Worm (Caenorhabditis elegans) whole organism, L4 larva: ENCODE results near the gene C10C6.13.

ENCODE experiments used
- F10B5.3 ChIP-seq: sonication (generic microtip); optimal IDR thresholded peaks from 2 replicates; lab custom pipeline; 2016; ENCODE audit warnings: mild to moderate bottlenecking, missing genetic modification characterization, missing compliant biosample characterization
- F37D6.2 ChIP-seq: sonication (generic microtip); optimal IDR thresholded peaks from 2 replicates; lab custom pipeline; 2016; ENCODE audit warnings: mild to moderate bottlenecking, missing genetic modification characterization, missing compliant biosample characterization
- F49E8.2 ChIP-seq: sonication (generic microtip); optimal IDR thresholded peaks from 2 replicates; lab custom pipeline; 2016; ENCODE audit warnings: missing compliant biosample characterization, mild to moderate bottlenecking, missing genetic modification characterization, borderline replicate concordance
- R02D3.7 ChIP-seq: fragments of 150-350 bp; sonication (generic microtip); optimal IDR thresholded peaks from 3 replicates; lab custom pipeline; 2014; ENCODE audit warnings: missing biosample characterization, missing genetic modification characterization
- T20F7.1 ChIP-seq: fragments of 200-800 bp; sonication (Bioruptor generic); optimal IDR thresholded peaks from 2 replicates; lab custom pipeline; 2018; ENCODE audit warnings: mild to moderate bottlenecking, missing genetic modification characterization, missing compliant biosample characterization
- T26A8.4 ChIP-seq: fragments of 200-800 bp; sonication (Bioruptor generic); IDR thresholded peaks from 2 replicates; pipeline ENCODE4 v1.3.6; 2022; ENCODE audit warnings: missing genetic modification characterization, missing compliant biosample characterization
- aly-2 ChIP-seq: sonication (generic microtip); optimal IDR thresholded peaks from 2 replicates; lab custom pipeline; 2018; ENCODE audit warnings: missing biosample characterization, missing genetic modification characterization
- arid-1 ChIP-seq: fragments of 200-800 bp; sonication (Bioruptor generic); conservative IDR thresholded peaks from 2 replicates; pipeline ENCODE4 v1.3.6; 2022; ENCODE audit warnings: missing genetic modification reagents, missing genetic modification characterization, missing compliant biosample characterization
- ceh-28 ChIP-seq: fragments of 150-350 bp; optimal IDR thresholded peaks from 2 replicates; lab custom pipeline; 2014; ENCODE audit warnings: missing biosample characterization, missing genetic modification reagents, missing genetic modification characterization
- ceh-32 ChIP-seq: sonication (generic microtip); optimal IDR thresholded peaks from 2 replicates; lab custom pipeline; 2016; ENCODE audit warnings: mild to moderate bottlenecking, missing genetic modification characterization, missing compliant biosample characterization; ENCODE audit not compliant: poor library complexity
- ceh-44 ChIP-seq: fragments of 200-800 bp; sonication (Bioruptor generic); IDR thresholded peaks from 2 replicates; pipeline ENCODE4 v1.3.6; 2022; ENCODE audit warnings: missing genetic modification reagents, missing genetic modification characterization, missing compliant biosample characterization
- ces-1 ChIP-seq: fragments of 150-350 bp; sonication (generic microtip); optimal IDR thresholded peaks from 4 replicates; lab custom pipeline; 2014; ENCODE audit warnings: missing biosample characterization, missing genetic modification reagents, missing genetic modification characterization
- cey-2 ChIP-seq: sonication (generic microtip); optimal IDR thresholded peaks from 3 replicates; lab custom pipeline; 2017; ENCODE audit warnings: missing genetic modification characterization, mild to moderate bottlenecking, missing compliant biosample characterization, antibody characterized with exemption, borderline replicate concordance; ENCODE audit not compliant: insufficient read depth
- ctbp-1 ChIP-seq: fragments of 200-800 bp; sonication (Bioruptor generic); IDR thresholded peaks from 2 replicates; pipeline ENCODE4 v1.3.6; 2022; ENCODE audit warnings: missing genetic modification reagents, missing genetic modification characterization, missing compliant biosample characterization
- daf-16 ChIP-seq, 3 experiments: sonication (generic microtip); optimal IDR thresholded peaks; 2 replicates each; lab custom pipeline; 2016 to 2017; ENCODE audit warnings: missing genetic modification characterization in 3 of 3, missing genetic modification reagents in 3 of 3, mild to moderate bottlenecking in 2 of 3, missing compliant biosample characterization in 2 of 3, missing biosample characterization in 1 of 3, moderate library complexity in 1 of 3
- daf-8 ChIP-seq: fragments of 200-800 bp; sonication (Bioruptor generic); IDR thresholded peaks from 2 replicates; pipeline ENCODE4 v1.3.6; 2022; ENCODE audit warnings: missing genetic modification characterization, missing compliant biosample characterization
- dmd-6 ChIP-seq: fragments of 200-800 bp; sonication (Bioruptor generic); IDR thresholded peaks from 2 replicates; pipeline ENCODE4 v1.3.6; 2022; ENCODE audit warnings: missing genetic modification reagents, missing genetic modification characterization, missing compliant biosample characterization
- duxl-1 ChIP-seq: sonication (generic microtip); optimal IDR thresholded peaks from 2 replicates; lab custom pipeline; 2016; ENCODE audit warnings: mild to moderate bottlenecking, missing genetic modification characterization, moderate library complexity, missing compliant biosample characterization; ENCODE audit not compliant: poor library complexity
- egl-43 ChIP-seq: fragments of 200-800 bp; sonication (Bioruptor generic); IDR thresholded peaks from 2 replicates; pipeline ENCODE4 v1.3.6; 2022; ENCODE audit warnings: missing genetic modification reagents, missing genetic modification characterization, missing compliant biosample characterization
- gei-8 ChIP-seq: fragments of 200-800 bp; sonication (Bioruptor generic); optimal IDR thresholded peaks from 2 replicates; lab custom pipeline; 2018; ENCODE audit warnings: mild to moderate bottlenecking, missing genetic modification characterization, missing compliant biosample characterization
- hlh-11 ChIP-seq: fragments of 200-800 bp; sonication (Bioruptor generic); optimal IDR thresholded peaks from 2 replicates; lab custom pipeline; 2018; ENCODE audit warnings: mild to moderate bottlenecking, missing genetic modification characterization, missing compliant biosample characterization
- hlh-30 ChIP-seq: sonication (generic microtip); optimal IDR thresholded peaks from 2 replicates; lab custom pipeline; 2017; ENCODE audit warnings: antibody characterized with exemption, mild to moderate bottlenecking, missing genetic modification characterization, missing compliant biosample characterization; ENCODE audit not compliant: insufficient read depth
- lim-7 ChIP-seq: fragments of 200-800 bp; sonication (Bioruptor generic); IDR thresholded peaks from 2 replicates; pipeline ENCODE4 v1.3.6; 2022; ENCODE audit warnings: missing genetic modification characterization, missing compliant biosample characterization
- lin-13 ChIP-seq: fragments of 150-350 bp; optimal IDR thresholded peaks from 2 replicates; lab custom pipeline; 2014; ENCODE audit warnings: missing biosample characterization, missing genetic modification reagents, missing genetic modification characterization
- lin-15B ChIP-seq: fragments of 150-350 bp; sonication (generic microtip); optimal IDR thresholded peaks from 3 replicates; lab custom pipeline; 2014; ENCODE audit warnings: missing biosample characterization, missing genetic modification characterization
- lsy-2 ChIP-seq, 2 experiments: fragments of 150-350 bp in 1 of 2; sonication (generic microtip) in 1 of 2; optimal IDR thresholded peaks; 2 replicates each; lab custom pipeline; 2014 to 2017; ENCODE audit warnings: missing biosample characterization in 2 of 2, missing genetic modification characterization in 2 of 2
- madf-5 ChIP-seq, 2 experiments: fragments of 200-800 bp; sonication (Bioruptor generic); IDR thresholded peaks; 2 replicates each; pipeline ENCODE4 v1.3.6; 2022; ENCODE audit warnings: missing compliant biosample characterization in 2 of 2, missing genetic modification characterization in 2 of 2
- madf-9 ChIP-seq: fragments of 200-800 bp; sonication (Bioruptor generic); conservative IDR thresholded peaks from 2 replicates; pipeline ENCODE4 v1.3.6; 2022; ENCODE audit warnings: missing genetic modification reagents, missing genetic modification characterization, missing compliant biosample characterization
- mdl-1 ChIP-seq, 2 experiments: fragments of 150-350 bp in 1 of 2; sonication (generic microtip) in 1 of 2; optimal IDR thresholded peaks; 2 replicates each; lab custom pipeline; 2014 to 2017; ENCODE audit warnings: missing biosample characterization in 2 of 2, missing genetic modification characterization in 2 of 2
- mdt-29 ChIP-seq: fragments of 200-800 bp; sonication (Bioruptor generic); IDR thresholded peaks from 2 replicates; pipeline ENCODE4 v1.3.6; 2022; ENCODE audit warnings: missing genetic modification reagents, missing genetic modification characterization, missing compliant biosample characterization
- nhr-11 ChIP-seq: fragments of 150-350 bp; optimal IDR thresholded peaks from 2 replicates; lab custom pipeline; 2014; ENCODE audit warnings: missing biosample characterization, missing genetic modification characterization
- nhr-111 ChIP-seq: fragments of 200-800 bp; sonication (Bioruptor generic); optimal IDR thresholded peaks from 2 replicates; lab custom pipeline; 2018; ENCODE audit warnings: mild to moderate bottlenecking, missing genetic modification characterization, missing compliant biosample characterization
- nhr-25 ChIP-seq: sonication (generic microtip); optimal IDR thresholded peaks from 2 replicates; lab custom pipeline; 2017; ENCODE audit warnings: missing genetic modification characterization, mild to moderate bottlenecking, missing compliant biosample characterization, antibody characterized with exemption, moderate library complexity, borderline replicate concordance; ENCODE audit not compliant: insufficient read depth
- nhr-28 ChIP-seq: fragments of 150-350 bp; optimal IDR thresholded peaks from 2 replicates; lab custom pipeline; 2014; ENCODE audit warnings: missing biosample characterization, missing genetic modification characterization
- nhr-48 ChIP-seq: sonication (generic microtip); optimal IDR thresholded peaks from 2 replicates; lab custom pipeline; 2016; ENCODE audit warnings: mild to moderate bottlenecking, missing genetic modification characterization, missing compliant biosample characterization
- nhr-77 ChIP-seq: fragments of 150-350 bp; optimal IDR thresholded peaks from 2 replicates; lab custom pipeline; 2014; ENCODE audit warnings: missing biosample characterization, missing genetic modification characterization
- pha-4 ChIP-seq, 2 experiments: fragments of 150-350 bp in 1 of 2; fragments of 200-800 bp in 1 of 2; sonication (Bioruptor generic) in 1 of 2; IDR thresholded peaks in 1 of 2; optimal IDR thresholded peaks in 1 of 2; 2 replicates each; pipeline versions ENCODE4 v1.3.6 to Lab custom; 2014 to 2022; ENCODE audit warnings: missing genetic modification characterization in 2 of 2, missing genetic modification reagents in 2 of 2, missing biosample characterization in 1 of 2, missing compliant biosample characterization in 1 of 2
- php-3 ChIP-seq: fragments of 200-800 bp; sonication (Bioruptor generic); IDR thresholded peaks from 2 replicates; pipeline ENCODE4 v1.3.6; 2022; ENCODE audit warnings: missing genetic modification reagents, missing genetic modification characterization, missing compliant biosample characterization
- rbr-2 ChIP-seq: sonication (generic microtip); optimal IDR thresholded peaks from 2 replicates; lab custom pipeline; 2016; ENCODE audit warnings: missing genotype, missing genetic modification characterization, missing compliant biosample characterization
- saeg-2 ChIP-seq: fragments of 200-800 bp; sonication (Bioruptor generic); IDR thresholded peaks from 2 replicates; pipeline ENCODE4 v1.3.6; 2022; ENCODE audit warnings: missing genetic modification reagents, missing genetic modification characterization, missing compliant biosample characterization
- skn-1 ChIP-seq: fragments of 150-350 bp; optimal IDR thresholded peaks from 2 replicates; lab custom pipeline; 2014; ENCODE audit warnings: missing biosample characterization, missing genetic modification characterization
- spr-1 ChIP-seq: sonication (generic microtip); optimal IDR thresholded peaks from 2 replicates; lab custom pipeline; 2016; ENCODE audit warnings: mild to moderate bottlenecking, missing genetic modification characterization, missing compliant biosample characterization
- unc-62 ChIP-seq, 3 experiments: fragments of 150-350 bp in 1 of 3; sonication (generic microtip); optimal IDR thresholded peaks in 2 of 3; peaks in 1 of 3; 1 replicate in 1 of 3; 2 replicates in 2 of 3; lab custom pipeline; 2014 to 2017; ENCODE audit warnings: missing biosample characterization in 3 of 3, missing genetic modification characterization in 3 of 3, missing genetic modification reagents in 3 of 3, missing genotype in 1 of 3
- vab-7 ChIP-seq: fragments of 200-800 bp; sonication (Bioruptor generic); IDR thresholded peaks from 2 replicates; pipeline ENCODE4 v1.3.6; 2022; ENCODE audit warnings: missing genetic modification reagents, missing genetic modification characterization, missing compliant biosample characterization
- zfp-3 ChIP-seq: fragments of 200-800 bp; sonication (Bioruptor generic); conservative IDR thresholded peaks from 2 replicates; pipeline ENCODE4 v1.3.6; 2022; ENCODE audit warnings: missing genetic modification reagents, missing genetic modification characterization, missing compliant biosample characterization
- zip-11 ChIP-seq: fragments of 200-800 bp; sonication (Bioruptor generic); IDR thresholded peaks from 2 replicates; pipeline ENCODE4 v1.3.6; 2022; ENCODE audit warnings: missing genetic modification characterization, missing compliant biosample characterization
- zip-2 ChIP-seq: fragments of 150-350 bp; optimal IDR thresholded peaks from 2 replicates; lab custom pipeline; 2014; ENCODE audit warnings: missing biosample characterization, missing genetic modification characterization
- ztf-11 ChIP-seq: fragments of 150-350 bp; optimal IDR thresholded peaks from 2 replicates; lab custom pipeline; 2014; ENCODE audit warnings: missing biosample characterization, missing genetic modification characterization

C10C6.13 gene

DNA sequence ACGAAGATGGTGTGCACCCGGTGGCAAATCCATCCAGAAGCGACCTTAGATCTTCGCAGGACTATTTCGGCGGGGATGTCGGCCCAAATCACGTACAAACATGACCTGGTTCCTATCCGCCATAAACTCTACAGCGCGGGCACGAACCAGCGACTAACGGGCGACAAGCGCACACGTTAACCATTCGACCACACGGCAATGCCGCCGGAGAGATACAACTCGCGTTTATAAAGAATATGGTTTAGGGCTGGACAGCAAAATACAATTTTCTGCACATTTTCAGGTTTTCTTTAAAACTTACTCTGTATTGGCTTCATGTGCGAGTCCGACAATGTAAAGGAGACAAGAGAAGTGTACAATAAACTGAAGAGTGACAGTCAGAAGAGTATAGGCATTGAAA is 4.5 kb upstream of the C10C6.13 start (continued):
- peak; percentile 86 for TF ChIP-seq saeg-2 (GFP tag; lab: Robert Waterston, UW)
- peak; percentile 86 for TF ChIP-seq duxl-1
- TF ChIP-seq cey-2 = no peak
- peak; percentile 90; the same call in 1 of the 2 replicates for TF ChIP-seq zfp-3 (GFP tag; lab: Robert Waterston, UW)
- peak; percentile 77 for TF ChIP-seq rbr-2 (tag; lab: Kevin White, UChicago)
- peak; percentile 91; the same call in 1 of the 2 replicates for TF ChIP-seq madf-9 (GFP tag; lab: Robert Waterston, UW)
- peak; percentile 78 for TF ChIP-seq hlh-11 (tag; lab: Kevin White, UChicago)
- TF ChIP-seq T26A8.4 (GFP tag; lab: Robert Waterston, UW) = peak; percentile 90
- peak; percentile 96 for TF ChIP-seq arid-1
- TF ChIP-seq nhr-28 (tag; lab: Kevin White, UChicago) = peak; percentile 24
- TF ChIP-seq ceh-28 (tag; lab: Kevin White, UChicago) = no peak
- no peak for TF ChIP-seq nhr-77 (tag; lab: Kevin White, UChicago)
- TF ChIP-seq ceh-32 (tag; lab: Kevin White, UChicago) = no peak
- TF ChIP-seq vab-7 = peak; percentile 96
- TF ChIP-seq ztf-11 (tag; lab: Kevin White, UChicago) = no peak
- TF ChIP-seq daf-16 (GFP tag; optimal IDR thresholded peaks at IDR 0.05; lab: Kevin White, UChicago) = peak; percentile 59 to 91
- TF ChIP-seq daf-16 (tag; optimal IDR thresholded peaks at IDR 0.05; lab: Kevin White, UChicago) = peak; percentile 73
- no peak for TF ChIP-seq unc-62 (GFP tag; optimal IDR thresholded peaks at IDR 0.05 in 1 of 2; lab: Kevin White, UChicago)
- TF ChIP-seq unc-62 (tag; optimal IDR thresholded peaks at IDR 0.05; lab: Kevin White, UChicago) = no peak
- TF ChIP-seq lsy-2 (tag; optimal IDR thresholded peaks at IDR 0.05; lab: Kevin White, UChicago) = peak in 1 of 2 experiments; percentile 64
- TF ChIP-seq gei-8 (GFP tag; lab: Kevin White, UChicago) = peak; percentile 97
- peak; percentile 87 for TF ChIP-seq mdt-29
- peak; percentile 85 for TF ChIP-seq F10B5.3
- TF ChIP-seq ctbp-1 (GFP tag; lab: Robert Waterston, UW) = peak; percentile 87
- TF ChIP-seq nhr-25 = no peak
- peak; percentile 81 for TF ChIP-seq aly-2 (tag; lab: Kevin White, UChicago)
- TF ChIP-seq php-3 (GFP tag; lab: Robert Waterston, UW) = peak; percentile 91
- TF ChIP-seq zip-2 (tag; lab: Kevin White, UChicago) = no peak
- peak; percentile 99 for TF ChIP-seq lim-7 (GFP tag; lab: Robert Waterston, UW)
- peak; percentile 90 for TF ChIP-seq zip-11 (GFP tag; lab: Robert Waterston, UW)
- TF ChIP-seq mdl-1 (tag; optimal IDR thresholded peaks at IDR 0.05; lab: Kevin White, UChicago) = peak in 1 of 2 experiments; percentile 3
- TF ChIP-seq egl-43 (GFP tag; lab: Robert Waterston, UW) = peak; percentile 99
- peak; percentile 85 for TF ChIP-seq lin-13 (GFP tag; lab: Kevin White, UChicago)
- no peak for TF ChIP-seq skn-1 (tag; lab: Kevin White, UChicago)
- TF ChIP-seq dmd-6 (GFP tag; lab: Robert Waterston, UW) = peak; percentile 75
- 0 out of 2 replicates have a peak, but pooled peaks have one; percentile 87 for TF ChIP-seq daf-8 (GFP tag; lab: Robert Waterston, UW)
- peak; percentile 66 for TF ChIP-seq T20F7.1 (GFP tag; lab: Kevin White, UChicago)
- peak; percentile 95 for TF ChIP-seq nhr-111 (GFP tag; lab: Kevin White, UChicago)
- peak; percentile 46 for TF ChIP-seq F37D6.2 (tag; lab: Kevin White, UChicago)
- peak; percentile 87 for TF ChIP-seq spr-1 (tag; lab: Kevin White, UChicago)
- TF ChIP-seq ces-1 (GFP tag; lab: Kevin White, UChicago) = no peak
- peak; percentile 68 for TF ChIP-seq nhr-48 (tag; lab: Kevin White, UChicago)
- peak; percentile 34 for TF ChIP-seq nhr-11 (tag; lab: Kevin White, UChicago)
- TF ChIP-seq F49E8.2 (tag; lab: Kevin White, UChicago) = peak; percentile 76
- TF ChIP-seq pha-4 (GFP tag; IDR thresholded peaks at IDR 0.05; lab: Robert Waterston, UW) = peak; percentile 95; the same call in 1 of the 2 replicates
- no peak for TF ChIP-seq pha-4 (tag; optimal IDR thresholded peaks at IDR 0.05; lab: Kevin White, UChicago)
- peak; percentile 76 to 88; a peak in 3 of 4 replicates for TF ChIP-seq madf-5 (GFP tag; IDR thresholded peaks at IDR 0.05; lab: Robert Waterston, UW)
- TF ChIP-seq hlh-30 (tag; lab: Kevin White, UChicago) = peak; percentile 73
- TF ChIP-seq ceh-44 = peak; percentile 71
- TF ChIP-seq lin-15B (tag; lab: Kevin White, UChicago) = no peak
- peak; percentile 14 for TF ChIP-seq R02D3.7 (tag; lab: Kevin White, UChicago)
